Fruit fly (Drosophila melanogaster): Measurements from ENCODE around the gene Sfmbt.
"Not testable (repeated sequence)": the region's sequence is repeated elsewhere in the genome, so short reads cannot be mapped to it uniquely, and the experiment has no call there.

Sfmbt gene

dm6 chr2L:13219281-13220092 is 42.9 kb upstream of the Sfmbt start, which contains the start of the genes CG9426 and mRF1 (continued):
- TF ChIP-seq Dek (tag; optimal IDR thresholded peaks at IDR 0.05) (no peak), Dbx (GFP tag; IDR thresholded peaks at IDR 0.05) (0 out of 3 replicates have a peak, but pooled peaks have one; percentile 35), onecut (GFP tag; IDR thresholded peaks at IDR 0.05) (no peak), Hr3 (GFP tag; optimal IDR thresholded peaks at IDR 0.05) (no peak), CG32767 (GFP tag; IDR thresholded peaks at IDR 0.05) (peak; percentile 44; the same call in 1 of the 2 replicates), CG18476 (GFP tag; optimal IDR thresholded peaks at IDR 0.05) (no peak), CG30403 (GFP tag; optimal IDR thresholded peaks at IDR 0.05) (peak; percentile 12), CG34224 (GFP tag; IDR thresholded peaks at IDR 0.05; ENCODE audit: partially characterized antibody) (peak; percentile 98), fd64A (GFP tag; optimal IDR thresholded peaks at IDR 0.05) (no peak), NK7.1 (GFP tag; optimal IDR thresholded peaks at IDR 0.05) (no peak), slou (GFP tag; optimal IDR thresholded peaks at IDR 0.05) (no peak)

- TF ChIP-seq HHEX (GFP tag; optimal IDR thresholded peaks at IDR 0.05) (peak; percentile 69), CG13296 (GFP tag; optimal IDR thresholded peaks at IDR 0.05) (peak; percentile 25), chif (GFP tag; optimal IDR thresholded peaks at IDR 0.05) (peak in 1 of 2 experiments; percentile 52), caup (GFP tag; optimal IDR thresholded peaks at IDR 0.05; ENCODE audit: severe bottlenecking) (peak; percentile 80), sisA (GFP tag; IDR thresholded peaks at IDR 0.05) (peak; percentile 49; the same call in 1 of the 2 replicates), lilli (GFP tag; optimal IDR thresholded peaks at IDR 0.05) (peak; percentile 59), otp (GFP tag; IDR thresholded peaks at IDR 0.05) (peak; percentile 76), tin (GFP tag; optimal IDR thresholded peaks at IDR 0.05) (peak; percentile 40), pzg (GFP tag; optimal IDR thresholded peaks at IDR 0.05) (peak; percentile 3), HLH3B (GFP tag; IDR thresholded peaks at IDR 0.05) (peak; percentile 66; the same call in 1 of the 2 replicates), abd-A (tag; optimal IDR thresholded peaks at IDR 0.05) (peak; percentile 76), CG3281 (GFP tag; optimal IDR thresholded peaks at IDR 0.05) (peak; percentile 24), gro (GFP tag; optimal IDR thresholded peaks at IDR 0.05) (peak; percentile 84), CG18764 (GFP tag; optimal IDR thresholded peaks at IDR 0.05) (peak; percentile 32), lbe (GFP tag; optimal IDR thresholded peaks at IDR 0.05) (peak; percentile 40), Jarid2 (GFP tag; optimal IDR thresholded peaks at IDR 0.05) (peak; percentile 69), CG15601 (tag; optimal IDR thresholded peaks at IDR 0.05) (peak; percentile 7), NC2β (GFP tag; optimal IDR thresholded peaks at IDR 0.05) (peak; percentile 69), ken (GFP tag; IDR thresholded peaks at IDR 0.05) (peak; percentile 65; the same call in 2 of the 3 replicates), dmrt11E (tag; optimal IDR thresholded peaks at IDR 0.05) (peak; percentile 27), wdn (GFP tag; IDR thresholded peaks at IDR 0.05) (0 out of 2 replicates have a peak, but pooled peaks have one; percentile 29), CG33557 (GFP tag; optimal IDR thresholded peaks at IDR 0.05) (peak; percentile 16), nmo (GFP tag; optimal IDR thresholded peaks at IDR 0.05) (peak; percentile 45), Mad (GFP tag; optimal IDR thresholded peaks at IDR 0.05) (peak; percentile 70), Antp (GFP tag; optimal IDR thresholded peaks at IDR 0.05) (peak; percentile 75), hkb (GFP tag; IDR thresholded peaks at IDR 0.05) (peak; percentile 75), sens (GFP tag) (peak; percentile 93), CG3838 (GFP tag; optimal IDR thresholded peaks at IDR 0.05) (peak; percentile 27), CG10366 (GFP tag; IDR thresholded peaks at IDR 0.05) (peak; percentile 44; the same call in 1 of the 2 replicates), CG18476 (GFP tag; optimal IDR thresholded peaks at IDR 0.05) (peak; percentile 69), CG13424 (tag; optimal IDR thresholded peaks at IDR 0.05) (peak; percentile 1), CG15514 (GFP tag; optimal IDR thresholded peaks at IDR 0.05) (peak; percentile 28), ftz-f1 (GFP tag; optimal IDR thresholded peaks at IDR 0.05) (peak; percentile 13), onecut (GFP tag; IDR thresholded peaks at IDR 0.05) (peak; percentile 50; the same call in 1 of the 2 replicates), B-H2 (GFP tag; optimal IDR thresholded peaks at IDR 0.05) (peak; percentile 39), lmd (GFP tag; IDR thresholded peaks at IDR 0.05) (0 out of 2 replicates have a peak, but pooled peaks have one; percentile 20), CG8765 (GFP tag; IDR thresholded peaks at IDR 0.05) (peak; percentile 46; the same call in 1 of the 2 replicates)
- TF ChIP-seq hkb (optimal IDR thresholded peaks at IDR 0.05): not testable (repeated sequence)
These were observed 39.1 kb upstream of the Sfmbt start for dm6 chr2L:13215640-13216129.
